Worm (Caenorhabditis elegans): Measurements from ENCODE around the gene T21B6.3.

ce11 chrX:10989286-10989685, 40.5 kb upstream of the T21B6.3 start:
- no peak for TF ChIP-seq ama-1 (optimal IDR thresholded peaks at IDR 0.05)
- no peak for TF ChIP-seq elt-3 (tag; optimal IDR thresholded peaks at IDR 0.05)
- no peak for TF ChIP-seq blmp-1 (tag; optimal IDR thresholded peaks at IDR 0.05; ENCODE audit: insufficient read depth)

Measured in whole organism, L2 larva.